Worm (Caenorhabditis elegans) whole organism, L4/young adult: ENCODE results near the gene ZK673.2.
"Not testable (repeated sequence)": the region's sequence is repeated elsewhere in the genome, so short reads cannot be mapped to it uniquely, and the experiment has no call there.

ENCODE experiments used
- W03F9.2 ChIP-seq: fragments of 150-350 bp; optimal IDR thresholded peaks from 2 replicates; lab custom pipeline; 2014; ENCODE audit warnings: missing biosample characterization, missing genetic modification characterization
- dao-5 ChIP-seq: sonication (generic microtip); optimal IDR thresholded peaks from 2 replicates; lab custom pipeline; 2016; ENCODE audit warnings: missing genotype, missing genetic modification characterization, moderate library complexity, missing compliant biosample characterization
- him-1 ChIP-seq: sonication (generic microtip); optimal IDR thresholded peaks from 2 replicates; lab custom pipeline; 2016; ENCODE audit warnings: missing genotype, missing genetic modification reagents, missing genetic modification characterization, missing compliant biosample characterization

Gene ZK673.2

DNA sequence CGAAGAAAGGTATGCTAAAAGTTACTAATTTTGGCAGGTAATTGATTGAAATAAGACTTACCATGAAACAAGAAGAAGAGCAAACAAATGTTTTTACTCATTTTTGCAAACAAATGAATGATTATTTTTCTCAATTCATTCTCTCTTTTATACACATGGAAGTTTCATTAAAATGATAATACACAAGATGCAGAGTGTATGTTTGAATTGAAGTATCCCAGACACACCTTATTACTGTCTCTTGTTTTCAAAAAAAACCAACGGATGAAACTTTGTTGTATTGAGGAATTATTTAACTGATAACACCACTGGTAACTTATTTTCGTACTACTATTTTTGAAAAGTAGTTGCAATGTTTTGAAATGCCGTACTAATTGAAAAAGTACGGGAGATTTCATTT is 31.3 kb downstream of the ZK673.2 start, which contains the start of gene clec-59:
Gene clec-59, minus strand, starts transcription at position 101 of the 400 bp plus-strand sequence.
- TF ChIP-seq him-1 (tag; lab: Kevin White, UChicago) (no peak), dao-5 (tag; lab: Kevin White, UChicago) (no peak), W03F9.2 (tag; lab: Kevin White, UChicago) (no peak)

DNA sequence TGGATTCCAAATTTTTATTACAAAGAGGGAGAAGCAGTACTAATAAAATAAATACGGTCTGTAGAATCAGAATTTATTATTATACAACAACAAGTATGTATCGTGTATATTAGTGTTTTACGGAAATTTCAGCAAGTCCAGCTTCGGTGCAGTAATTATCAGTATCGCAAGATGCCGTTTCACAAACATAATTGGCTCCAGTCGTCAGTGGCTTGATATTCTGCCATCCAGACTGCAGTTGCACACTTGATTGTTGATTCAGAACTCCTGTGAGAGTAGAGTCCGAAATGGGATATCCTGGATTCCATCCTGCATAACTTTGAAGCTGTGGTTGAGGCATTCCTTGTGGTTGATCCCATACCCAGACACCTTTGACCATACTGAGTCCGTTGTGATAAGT is 32.0 kb downstream of the ZK673.2 start:
- no peak for TF ChIP-seq dao-5 (tag; lab: Kevin White, UChicago)

DNA sequence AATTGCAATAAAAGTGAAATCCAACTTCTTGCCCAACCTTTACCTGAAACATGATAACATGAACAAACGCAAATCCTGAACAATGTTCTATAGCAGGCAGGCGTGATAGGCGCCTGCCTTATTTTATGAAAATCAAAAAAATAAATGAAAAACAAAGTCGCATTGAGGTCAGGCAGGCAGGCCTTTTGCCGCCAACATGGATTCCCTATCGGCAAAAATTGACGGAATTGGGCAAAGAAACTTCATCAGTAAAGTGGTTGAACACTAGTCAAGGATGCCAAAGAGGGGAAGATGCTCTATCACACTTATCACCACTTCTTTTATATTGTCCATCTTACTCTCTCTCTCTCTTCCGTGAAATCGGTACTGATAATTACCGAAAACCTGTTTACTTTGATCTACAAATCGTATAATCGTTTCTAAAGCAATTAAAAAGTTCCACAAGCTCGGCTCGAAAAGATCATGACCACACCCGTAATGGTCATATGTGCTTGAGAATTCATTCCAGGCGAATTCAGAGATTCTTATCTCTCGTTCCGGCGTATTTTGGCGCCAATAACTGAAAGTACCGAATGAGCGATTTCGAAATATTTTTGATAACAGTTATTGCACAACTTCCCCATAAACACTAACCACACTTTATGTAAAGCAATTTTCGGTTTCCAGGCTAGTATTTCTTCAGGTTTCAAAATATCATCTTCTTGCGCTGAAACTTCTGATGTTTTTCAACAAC is 33.9 kb downstream of the ZK673.2 start, which contains the start of the genes clec-60 and ZK666.11:
Gene clec-60, minus strand, starts transcription at position 51 of the 733 bp plus-strand sequence.
Gene ZK666.11, plus strand, starts transcription at position 699 of the 733 bp plus-strand sequence.
- TF ChIP-seq dao-5 (tag; lab: Kevin White, UChicago) (no peak), him-1 (tag; lab: Kevin White, UChicago) (no peak), W03F9.2 (tag; lab: Kevin White, UChicago) (no peak)

DNA sequence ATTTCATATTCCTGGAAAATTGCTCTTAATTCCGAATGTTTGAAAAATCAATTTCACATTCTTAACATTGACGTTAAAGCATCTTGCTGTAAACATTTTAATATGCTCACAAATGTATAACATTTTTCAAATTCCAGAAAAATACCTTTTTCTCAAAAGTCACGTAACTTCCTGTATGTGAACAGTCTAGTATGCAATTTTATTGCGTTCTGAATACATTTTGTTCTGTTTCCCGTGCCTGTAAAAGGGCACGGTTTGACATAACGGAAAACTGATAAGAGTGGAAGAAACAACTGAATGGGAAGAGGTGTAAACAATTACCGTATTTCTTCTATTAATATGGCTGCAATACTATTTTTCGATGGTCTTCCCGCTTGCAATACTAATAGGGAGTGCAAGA is 34.8 kb downstream of the ZK673.2 start:
- no peak for TF ChIP-seq dao-5 (tag; lab: Kevin White, UChicago)
- no peak for TF ChIP-seq him-1 (tag; lab: Kevin White, UChicago)
- TF ChIP-seq W03F9.2 (tag; lab: Kevin White, UChicago) = no peak

DNA sequence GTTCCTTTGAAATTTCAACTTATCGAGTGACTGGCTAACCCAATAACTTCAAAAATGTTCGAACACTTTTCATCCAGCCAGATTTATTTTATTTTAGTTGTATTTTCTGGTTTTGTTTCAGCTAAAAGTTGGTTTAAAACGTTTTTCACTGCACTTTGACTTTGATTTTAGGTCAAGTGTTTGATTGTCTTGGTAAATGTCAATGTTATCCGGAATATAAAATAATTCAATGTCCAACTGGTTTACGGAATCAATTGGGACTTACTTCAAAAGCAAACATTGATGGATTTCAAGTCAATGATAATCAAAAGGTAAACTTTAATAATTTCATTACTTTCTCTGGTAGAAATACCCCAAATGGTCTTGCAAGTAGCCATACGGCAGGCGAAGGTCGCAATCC is 35.8 kb downstream of the ZK673.2 start:
- TF ChIP-seq dao-5 (tag; lab: Kevin White, UChicago) (no peak), W03F9.2 (tag; lab: Kevin White, UChicago) (no peak), him-1 (tag; lab: Kevin White, UChicago) (no peak)

DNA sequence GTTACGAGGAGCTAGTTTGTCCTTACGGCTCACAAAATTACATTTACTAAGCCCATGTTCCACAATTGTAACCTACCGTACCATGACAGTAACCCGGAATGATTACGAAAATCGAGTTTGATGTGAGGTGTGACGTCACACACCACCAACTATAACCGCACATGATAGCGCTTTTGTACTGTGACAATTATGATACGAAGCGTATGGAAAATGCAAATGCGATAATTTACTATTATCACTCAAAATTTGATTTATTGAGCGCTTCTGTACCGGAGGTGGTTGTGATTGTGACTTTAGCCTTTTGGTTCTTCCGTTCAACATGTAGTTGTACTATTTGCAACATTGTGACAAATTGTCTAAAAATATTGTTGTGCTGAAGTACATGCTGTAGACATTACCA is 37.6 kb downstream of the ZK673.2 start:
- TF ChIP-seq him-1 (tag; lab: Kevin White, UChicago) = no peak
- no peak for TF ChIP-seq dao-5 (tag; lab: Kevin White, UChicago)
- no peak for TF ChIP-seq W03F9.2 (tag; lab: Kevin White, UChicago)

DNA sequence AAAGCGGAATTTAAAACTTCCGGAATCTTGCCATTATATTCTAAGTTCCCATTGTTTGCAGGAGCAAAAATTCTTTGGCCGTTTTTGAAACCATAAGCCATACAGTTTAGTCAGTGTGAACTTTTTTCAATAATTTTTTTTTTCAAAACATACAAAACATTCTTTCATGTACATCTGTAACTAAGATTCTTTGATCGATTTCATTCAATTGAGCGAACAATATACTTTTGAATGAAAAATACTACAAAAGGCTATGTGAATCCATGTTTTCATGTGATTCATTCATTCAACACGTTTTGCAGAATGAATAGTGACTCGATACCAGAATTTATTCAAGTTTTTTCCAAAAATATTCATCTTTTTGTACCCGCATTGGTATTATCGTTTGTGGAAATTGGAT is 38.7 kb downstream of the ZK673.2 start, which contains the start of gene ZK666.15:
Gene ZK666.15, plus strand, starts transcription at position 301 of the 400 bp plus-strand sequence.
- TF ChIP-seq him-1 (tag; lab: Kevin White, UChicago) (no peak), dao-5 (tag; lab: Kevin White, UChicago) (no peak), W03F9.2 (tag; lab: Kevin White, UChicago) (no peak)

DNA sequence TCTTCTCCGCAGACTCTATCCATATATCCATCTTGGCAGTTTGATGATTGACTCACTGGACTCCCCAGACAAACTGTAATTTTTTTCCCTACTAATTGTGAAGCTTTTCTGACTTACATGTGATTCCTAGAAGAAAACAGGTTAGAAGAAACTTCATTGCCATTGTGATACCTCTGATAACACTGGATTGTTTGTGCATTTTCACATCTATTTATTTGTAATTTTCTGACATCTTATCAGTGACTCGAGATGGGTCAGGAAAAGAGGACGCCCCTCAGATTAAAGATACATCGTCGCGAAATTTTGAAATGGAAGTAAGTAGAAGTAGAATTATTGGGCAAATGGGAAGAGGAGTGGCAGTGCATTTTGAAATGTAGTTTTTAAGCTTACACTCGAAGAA is 42.3 kb downstream of the ZK673.2 start, which contains the start of gene clec-61:
Gene clec-61, minus strand, starts transcription at position 209 of the 400 bp plus-strand sequence.
- TF ChIP-seq dao-5 (tag; lab: Kevin White, UChicago) = no peak
- no peak for TF ChIP-seq him-1 (tag; lab: Kevin White, UChicago)
- no peak for TF ChIP-seq W03F9.2 (tag; lab: Kevin White, UChicago)

DNA sequence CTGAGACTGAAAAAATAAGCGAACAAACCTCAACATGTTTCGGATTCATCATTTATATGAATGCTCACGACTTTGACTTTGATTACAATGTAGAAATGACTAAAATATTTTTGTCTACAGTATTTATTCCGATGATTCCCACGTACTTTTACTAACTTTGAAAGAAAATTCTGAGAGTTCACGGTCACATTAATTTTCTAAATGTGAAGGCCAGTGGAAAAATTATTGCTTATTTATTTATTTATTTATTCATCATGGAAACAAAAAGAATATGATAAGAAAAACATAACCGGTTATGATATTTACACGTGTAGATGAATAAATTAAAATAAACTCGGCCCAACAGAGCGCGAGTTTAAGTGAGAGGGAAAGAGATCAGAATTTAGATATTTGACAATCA is 45.0 kb downstream of the ZK673.2 start, which contains the start of gene ZK666.8:
Gene ZK666.8, minus strand, starts transcription at position 101 of the 400 bp plus-strand sequence.
- TF ChIP-seq W03F9.2, him-1, dao-5 (tag; lab: Kevin White, UChicago): not testable (repeated sequence)

DNA sequence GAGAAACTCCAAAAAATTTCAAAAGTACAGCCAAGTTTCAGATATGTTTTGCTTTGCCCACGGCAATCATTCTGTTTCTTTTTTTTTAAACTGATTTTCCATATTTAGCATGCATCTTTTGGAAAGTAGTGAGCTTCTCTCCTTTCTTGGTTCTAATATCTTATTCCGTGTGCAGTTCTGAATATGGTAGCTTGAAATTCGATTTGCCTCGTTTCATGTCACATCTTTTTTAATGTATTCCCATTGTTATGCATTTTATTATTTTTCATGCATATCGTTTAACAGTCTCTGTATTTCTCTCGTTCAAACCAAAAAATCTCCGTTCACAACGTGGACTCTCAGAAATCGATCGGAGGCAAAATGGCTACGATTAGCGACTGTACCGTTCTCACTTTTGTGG is 46.4 kb downstream of the ZK673.2 start, which contains the start of gene ZK666.14:
Gene ZK666.14, plus strand, starts transcription at position 301 of the 400 bp plus-strand sequence.
- no peak for TF ChIP-seq W03F9.2 (tag; lab: Kevin White, UChicago)
- TF ChIP-seq dao-5 (tag; lab: Kevin White, UChicago) = no peak
- no peak for TF ChIP-seq him-1 (tag; lab: Kevin White, UChicago)

DNA sequence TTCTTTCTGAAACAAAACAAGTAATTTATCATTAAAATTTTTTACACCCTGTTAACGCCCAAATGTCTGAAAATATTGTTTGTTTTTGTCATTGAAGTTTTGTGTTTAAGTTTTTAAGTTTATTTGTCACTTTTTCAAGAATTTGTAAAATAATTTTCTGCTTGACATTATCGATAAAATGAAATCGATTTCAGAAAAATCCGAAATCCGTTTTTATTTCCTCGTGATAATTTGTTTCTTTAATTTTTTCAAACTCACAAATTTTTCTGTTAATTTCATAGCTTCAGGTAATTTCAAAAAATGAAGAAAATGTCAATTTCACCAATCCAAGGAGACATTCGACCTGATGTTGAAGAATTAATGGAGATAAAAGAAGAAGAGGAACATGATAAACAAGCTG is 47.8 kb downstream of the ZK673.2 start, which contains the start of gene ZK666.12:
Gene ZK666.12, plus strand, starts transcription at position 301 of the 400 bp plus-strand sequence.
- no peak for TF ChIP-seq W03F9.2 (tag; lab: Kevin White, UChicago)
- TF ChIP-seq dao-5 (tag; lab: Kevin White, UChicago) = no peak
- TF ChIP-seq him-1 (tag; lab: Kevin White, UChicago) = no peak
